Worm (Caenorhabditis elegans) whole organism, L1 larva: ENCODE measurements around the gene F10G7.10.

Source experiments
- C04F5.9 ChIP-seq: sonication (generic microtip); optimal IDR thresholded peaks from 2 replicates; lab custom pipeline; 2016; ENCODE audit warnings: missing genetic modification characterization, missing compliant biosample characterization
- C16A3.4 ChIP-seq: fragments of 150-350 bp; optimal IDR thresholded peaks from 2 replicates; lab custom pipeline; 2014; ENCODE audit warnings: missing biosample characterization, missing genetic modification characterization
- alr-1 ChIP-seq: fragments of 200-800 bp; sonication (Bioruptor generic); optimal IDR thresholded peaks from 2 replicates; lab custom pipeline; 2018; ENCODE audit warnings: borderline replicate concordance, mild to moderate bottlenecking, missing genetic modification characterization, missing compliant biosample characterization
- ama-1 ChIP-seq: fragments of 150-350 bp; optimal IDR thresholded peaks from 2 replicates; lab custom pipeline; 2014
- blmp-1 ChIP-seq: fragments of 150-350 bp; optimal IDR thresholded peaks from 2 replicates; lab custom pipeline; 2014; ENCODE audit warnings: missing biosample characterization, missing genetic modification characterization
- ceh-82 ChIP-seq, 3 experiments: fragments of 150-350 bp in 1 of 3; sonication (generic microtip) in 2 of 3; optimal IDR thresholded peaks; 2 replicates each; lab custom pipeline; 2014 to 2017; ENCODE audit warnings: missing biosample characterization in 3 of 3, missing genetic modification characterization in 3 of 3
- dpl-1 ChIP-seq, 3 experiments: fragments of 150-350 bp in 2 of 3; sonication (generic microtip) in 1 of 3; optimal IDR thresholded peaks; 2 replicates each; lab custom pipeline; 2014 to 2017; ENCODE audit warnings: missing biosample characterization in 3 of 3, missing genetic modification characterization in 3 of 3, missing genetic modification reagents in 3 of 3
- dsc-1 ChIP-seq: sonication (generic microtip); optimal IDR thresholded peaks from 2 replicates; lab custom pipeline; 2016; ENCODE audit warnings: mild to moderate bottlenecking, missing genetic modification characterization, missing compliant biosample characterization
- efl-3 ChIP-seq: fragments of 200-800 bp; sonication (Bioruptor generic); optimal IDR thresholded peaks from 2 replicates; lab custom pipeline; 2018; ENCODE audit warnings: mild to moderate bottlenecking, missing genetic modification characterization, missing compliant biosample characterization
- elt-2 ChIP-seq: sonication (generic microtip); optimal IDR thresholded peaks from 2 replicates; lab custom pipeline; 2016; ENCODE audit warnings: missing genetic modification characterization, mild to moderate bottlenecking, inconsistent platforms, missing compliant biosample characterization, missing genetic modification reagents
- elt-3 ChIP-seq, 6 experiments: fragments of 150-350 bp in 1 of 6; sonication (generic microtip); optimal IDR thresholded peaks; 2 replicates each; lab custom pipeline; 2017 to 2018; ENCODE audit warnings: missing biosample characterization in 6 of 6, missing genetic modification characterization in 6 of 6, inconsistent platforms in 1 of 6
- fkh-10 ChIP-seq: sonication (generic microtip); optimal IDR thresholded peaks from 2 replicates; lab custom pipeline; 2017; ENCODE audit warnings: missing biosample characterization, missing genetic modification reagents, missing genetic modification characterization
- fkh-4 ChIP-seq: sonication (generic microtip); optimal IDR thresholded peaks from 2 replicates; lab custom pipeline; 2016; ENCODE audit warnings: missing compliant biosample characterization, missing genetic modification characterization, borderline replicate concordance
- grh-1 ChIP-seq: fragments of 200-800 bp; sonication (Bioruptor generic); IDR thresholded peaks from 2 replicates; pipeline ENCODE4 v1.3.6; 2022; ENCODE audit warnings: missing genetic modification reagents, missing genetic modification characterization, missing compliant biosample characterization
- hlh-17 ChIP-seq: fragments of 200-800 bp; sonication (Bioruptor generic); optimal IDR thresholded peaks from 2 replicates; lab custom pipeline; 2018; ENCODE audit warnings: missing genetic modification characterization, mild to moderate bottlenecking, missing compliant biosample characterization, moderate library complexity, borderline replicate concordance
- hlh-4 ChIP-seq: sonication (generic microtip); optimal IDR thresholded peaks from 2 replicates; lab custom pipeline; 2016; ENCODE audit warnings: mild to moderate bottlenecking, missing genetic modification characterization, missing compliant biosample characterization
- isw-1 ChIP-seq: fragments of 200-800 bp; sonication (Bioruptor generic); IDR thresholded peaks from 2 replicates; pipeline ENCODE4 v1.3.6; 2022; ENCODE audit warnings: missing genetic modification characterization, missing compliant biosample characterization
- lin-14 ChIP-seq: fragments of 200-800 bp; sonication (Bioruptor generic); optimal IDR thresholded peaks from 2 replicates; lab custom pipeline; 2018; ENCODE audit warnings: mild to moderate bottlenecking, missing genetic modification characterization, moderate library complexity, missing compliant biosample characterization
- lir-3 ChIP-seq: sonication (generic microtip); optimal IDR thresholded peaks from 2 replicates; lab custom pipeline; 2016; ENCODE audit warnings: mild to moderate bottlenecking, missing genetic modification characterization, moderate library complexity, missing compliant biosample characterization; ENCODE audit not compliant: poor library complexity
- mab-9 ChIP-seq: fragments of 200-800 bp; sonication (Bioruptor generic); IDR thresholded peaks from 2 replicates; pipeline ENCODE4 v1.3.6; 2022; ENCODE audit warnings: missing genetic modification reagents, missing genetic modification characterization, missing compliant biosample characterization
- mdl-1 ChIP-seq, 2 experiments: fragments of 150-350 bp; optimal IDR thresholded peaks; 2 replicates each; lab custom pipeline; 2014 to 2017; ENCODE audit warnings: missing biosample characterization in 2 of 2, missing genetic modification characterization in 2 of 2, inconsistent platforms in 1 of 2
- mep-1 ChIP-seq: fragments of 150-350 bp; optimal IDR thresholded peaks from 2 replicates; lab custom pipeline; 2014; ENCODE audit warnings: missing biosample characterization, missing genetic modification characterization
- nhr-20 ChIP-seq: sonication (generic microtip); optimal IDR thresholded peaks from 2 replicates; lab custom pipeline; 2016; ENCODE audit warnings: mild to moderate bottlenecking, missing genetic modification characterization, missing compliant biosample characterization
- nhr-237 ChIP-seq: fragments of 150-350 bp; optimal IDR thresholded peaks from 2 replicates; lab custom pipeline; 2014; ENCODE audit warnings: missing biosample characterization, missing genetic modification characterization
- nhr-28 ChIP-seq: fragments of 150-350 bp; optimal IDR thresholded peaks from 2 replicates; lab custom pipeline; 2014; ENCODE audit warnings: missing biosample characterization, missing genetic modification characterization
- nhr-47 ChIP-seq: sonication (generic microtip); optimal IDR thresholded peaks from 2 replicates; lab custom pipeline; 2016; ENCODE audit warnings: mild to moderate bottlenecking, missing genetic modification characterization, moderate library complexity, missing compliant biosample characterization
- nhr-71 ChIP-seq: sonication (generic microtip); optimal IDR thresholded peaks from 2 replicates; lab custom pipeline; 2016; ENCODE audit warnings: mild to moderate bottlenecking, missing genetic modification characterization, moderate library complexity, missing compliant biosample characterization
- nhr-77 ChIP-seq: fragments of 150-350 bp; optimal IDR thresholded peaks from 2 replicates; lab custom pipeline; 2014; ENCODE audit warnings: missing biosample characterization, missing genetic modification characterization
- nhr-84 ChIP-seq: sonication (generic microtip); optimal IDR thresholded peaks from 2 replicates; lab custom pipeline; 2017; ENCODE audit warnings: missing biosample characterization, missing genetic modification characterization
- nhr-85 ChIP-seq: sonication (generic microtip); peaks from one replicate; lab custom pipeline; 2016; ENCODE audit warnings: missing genetic modification characterization, inconsistent platforms, missing compliant biosample characterization
- pax-3 ChIP-seq: fragments of 200-800 bp; sonication (Bioruptor generic); optimal IDR thresholded peaks from 2 replicates; lab custom pipeline; 2018; ENCODE audit warnings: mild to moderate bottlenecking, missing genetic modification characterization, moderate library complexity, missing compliant biosample characterization
- pqm-1 ChIP-seq: sonication (generic microtip); optimal IDR thresholded peaks from 3 replicates; lab custom pipeline; 2017; ENCODE audit warnings: missing biosample characterization, missing genetic modification characterization
- rnt-1 ChIP-seq: sonication (generic microtip); optimal IDR thresholded peaks from 2 replicates; lab custom pipeline; 2016; ENCODE audit warnings: mild to moderate bottlenecking, missing genetic modification characterization, moderate library complexity, missing compliant biosample characterization
- skn-1 ChIP-seq: fragments of 150-350 bp; optimal IDR thresholded peaks from 2 replicates; lab custom pipeline; 2014; ENCODE audit warnings: missing biosample characterization, missing genetic modification characterization
- snpc-4 ChIP-seq: fragments of 150-350 bp; optimal IDR thresholded peaks from 2 replicates; lab custom pipeline; 2014; ENCODE audit warnings: missing biosample characterization, missing genetic modification characterization
- swsn-7 ChIP-seq: sonication (generic microtip); optimal IDR thresholded peaks from 2 replicates; lab custom pipeline; 2016; ENCODE audit warnings: missing genetic modification characterization, missing compliant biosample characterization
- tlp-1 ChIP-seq: fragments of 150-350 bp; optimal IDR thresholded peaks from 2 replicates; lab custom pipeline; 2014; ENCODE audit warnings: missing biosample characterization, missing genetic modification characterization
- unc-62 ChIP-seq: fragments of 150-350 bp; optimal IDR thresholded peaks from 2 replicates; lab custom pipeline; 2014; ENCODE audit warnings: missing biosample characterization, missing genetic modification reagents, missing genetic modification characterization
- zag-1 ChIP-seq: fragments of 150-350 bp; optimal IDR thresholded peaks from 2 replicates; lab custom pipeline; 2014; ENCODE audit warnings: missing biosample characterization, missing genetic modification characterization
- ztf-11 ChIP-seq, 2 experiments: sonication (generic microtip); optimal IDR thresholded peaks; 2 replicates each; lab custom pipeline; 2016 to 2017; ENCODE audit warnings: missing genetic modification characterization in 2 of 2, missing biosample characterization in 1 of 2, missing compliant biosample characterization in 1 of 2
- ztf-4 ChIP-seq: fragments of 150-350 bp; optimal IDR thresholded peaks from 2 replicates; lab custom pipeline; 2014; ENCODE audit warnings: missing biosample characterization, missing genetic modification characterization

F10G7.10 gene

DNA sequence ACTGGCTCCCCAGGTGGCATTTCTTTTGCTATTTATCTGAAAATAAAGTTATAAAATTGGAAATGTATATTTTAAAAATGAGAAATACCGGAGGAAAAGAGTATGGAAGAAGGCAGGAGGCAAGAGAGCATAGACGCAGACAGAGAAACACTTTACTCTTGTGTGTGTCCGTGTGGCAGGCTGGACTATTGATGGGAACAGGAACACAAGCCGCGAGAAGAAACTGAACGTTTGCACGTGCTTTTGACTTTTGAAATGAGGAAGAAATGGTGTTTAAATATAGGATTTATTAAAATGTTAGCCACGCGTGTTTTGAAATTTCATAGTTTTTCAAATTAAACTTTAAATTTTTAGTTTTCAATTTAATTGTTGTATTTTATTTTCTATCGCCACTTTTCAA, at the start of gene F10G7.10:
Gene F10G7.10 (minus strand): TSS at position 145 of the 400 bp plus-strand sequence.
- TF ChIP-seq dpl-1 (GFP tag; optimal IDR thresholded peaks at IDR 0.05; lab: Kevin White, UChicago) (peak in 1 of 3 experiments; percentile 4), dsc-1 (no peak), nhr-84 (no peak), mdl-1 (tag; optimal IDR thresholded peaks at IDR 0.05; lab: Kevin White, UChicago) (peak in 1 of 2 experiments; percentile 19), lin-14 (GFP tag; lab: Kevin White, UChicago) (peak; percentile 56), mep-1 (tag; lab: Kevin White, UChicago) (peak; percentile 15), fkh-4 (tag; lab: Kevin White, UChicago) (no peak)
- TF ChIP-seq, all 84 proteins: peak for 4

DNA sequence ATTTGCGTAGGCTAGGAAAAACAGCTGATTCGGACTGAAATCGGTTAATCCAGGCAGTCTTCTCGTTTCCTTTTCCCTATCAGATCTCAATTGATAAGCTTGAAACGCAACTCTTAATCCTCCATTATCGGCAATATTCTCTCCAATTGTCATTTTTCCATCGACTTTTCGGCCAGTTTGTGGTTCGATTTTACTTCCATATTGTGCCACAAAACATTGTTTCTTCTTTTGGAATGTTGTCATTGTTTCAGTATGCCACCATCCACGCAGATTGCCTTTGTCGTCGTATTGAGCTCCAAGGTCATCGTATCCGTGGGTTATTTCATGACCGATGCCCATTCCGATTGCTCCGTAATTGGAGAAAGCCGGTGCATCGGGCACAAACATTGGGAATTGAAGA, 49.7 kb upstream of the F10G7.10 start:
- TF ChIP-seq ztf-4 (tag; lab: Kevin White, UChicago) = no peak
- no peak for TF ChIP-seq elt-2
- TF ChIP-seq alr-1 (tag; lab: Kevin White, UChicago) = no peak
- TF ChIP-seq snpc-4 = no peak
- no peak for TF ChIP-seq pqm-1 (tag; lab: Kevin White, UChicago)
- TF ChIP-seq lir-3 (tag; lab: Kevin White, UChicago) = no peak
- no peak for TF ChIP-seq nhr-84
- TF ChIP-seq ama-1 (lab: Kevin White, UChicago) = no peak
- no peak for TF ChIP-seq fkh-4 (tag; lab: Kevin White, UChicago)
- TF ChIP-seq nhr-47 (tag; lab: Kevin White, UChicago) = no peak
- no peak for TF ChIP-seq skn-1 (tag; lab: Kevin White, UChicago)
- no peak for TF ChIP-seq isw-1
- TF ChIP-seq ceh-82 (tag; optimal IDR thresholded peaks at IDR 0.05; lab: Kevin White, UChicago) = no peak
- no peak for TF ChIP-seq swsn-7 (tag; lab: Kevin White, UChicago)
- no peak for TF ChIP-seq zag-1 (tag; lab: Kevin White, UChicago)
- TF ChIP-seq, all 84 proteins: peak for 0

DNA sequence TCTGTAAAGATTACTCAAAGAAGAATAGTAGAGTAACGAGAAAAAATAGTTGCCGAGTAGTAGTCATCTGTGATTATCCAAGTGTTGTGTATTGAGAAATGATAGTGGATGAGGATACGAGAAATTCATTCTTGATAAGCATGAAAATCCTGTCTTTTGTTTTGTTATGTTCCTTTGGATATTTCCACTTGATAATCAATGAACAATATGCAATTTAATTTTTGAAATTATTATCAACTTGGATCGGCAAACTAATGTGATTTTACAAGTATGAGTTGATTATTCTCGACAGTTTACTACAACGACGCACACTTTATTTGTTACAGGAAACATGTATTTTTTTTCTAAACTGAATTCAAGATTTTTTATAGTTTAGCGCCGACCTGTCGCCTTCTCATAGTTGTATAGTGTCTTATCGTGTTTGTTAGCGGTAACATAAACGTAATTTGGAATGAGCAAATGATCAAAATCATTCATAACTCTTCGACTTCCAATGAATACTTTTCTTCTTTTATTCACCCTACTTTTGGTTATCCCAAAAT, 47.9 kb upstream of the F10G7.10 start, which contains the start of the genes F26G1.9 and F26G1.10:
Gene F26G1.9 (minus strand): TSS at position 101 of the 542 bp plus-strand sequence.
Gene F26G1.10 (plus strand): TSS at position 492 of the 542 bp plus-strand sequence.
- TF ChIP-seq hlh-4 (tag; lab: Kevin White, UChicago) = no peak
- TF ChIP-seq swsn-7 (tag; lab: Kevin White, UChicago) = no peak
- no peak for TF ChIP-seq fkh-10 (GFP tag; lab: Kevin White, UChicago)
- TF ChIP-seq pax-3 (tag; lab: Kevin White, UChicago) = no peak
- TF ChIP-seq dpl-1 (GFP tag; optimal IDR thresholded peaks at IDR 0.05; lab: Kevin White, UChicago) = no peak
- no peak for TF ChIP-seq fkh-4 (tag; lab: Kevin White, UChicago)
- no peak for TF ChIP-seq nhr-77
- no peak for TF ChIP-seq hlh-17 (GFP tag; lab: Kevin White, UChicago)
- no peak for TF ChIP-seq elt-2
- no peak for TF ChIP-seq mab-9

DNA sequence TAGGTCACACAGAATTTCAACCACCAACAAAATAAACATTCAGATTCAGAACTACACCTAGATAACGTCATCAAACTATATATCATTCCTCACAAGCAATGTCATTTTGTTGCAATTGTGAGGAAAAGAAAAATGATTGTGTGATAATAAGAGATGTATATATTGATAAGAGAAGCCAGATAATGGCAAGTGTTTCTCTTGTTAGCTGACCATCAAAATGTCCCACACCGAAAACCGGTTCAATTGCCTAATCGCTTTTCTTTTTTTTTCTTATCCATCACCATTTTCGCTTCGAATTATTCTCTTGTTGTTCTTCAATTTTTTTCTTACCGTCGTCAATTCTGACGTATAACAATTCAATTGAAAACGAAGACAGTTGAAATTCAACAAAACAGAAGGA, 46.4 kb upstream of the F10G7.10 start:
- TF ChIP-seq C16A3.4 (tag; lab: Kevin White, UChicago) (no peak), nhr-28 (tag; lab: Kevin White, UChicago) (no peak), nhr-237 (tag; lab: Kevin White, UChicago) (no peak), efl-3 (GFP tag; lab: Kevin White, UChicago) (no peak), elt-3 (tag; optimal IDR thresholded peaks at IDR 0.05; lab: Kevin White, UChicago) (peak in 4 of 6 experiments; percentile 32 to 92 (median 80)), grh-1 (GFP tag; lab: Robert Waterston, UW) (peak; percentile 53), rnt-1 (no peak), nhr-84 (no peak), hlh-17 (GFP tag; lab: Kevin White, UChicago) (no peak), blmp-1 (tag; lab: Kevin White, UChicago) (peak; percentile 86), unc-62 (no peak), nhr-71 (tag; lab: Kevin White, UChicago) (no peak), tlp-1 (no peak), nhr-85 (peak; percentile 88), lin-14 (GFP tag; lab: Kevin White, UChicago) (peak; percentile 62), C04F5.9 (tag; lab: Kevin White, UChicago) (no peak), nhr-20 (tag; lab: Kevin White, UChicago) (peak; percentile 17), ztf-11 (tag; optimal IDR thresholded peaks at IDR 0.05; lab: Kevin White, UChicago) (no peak)
